Fruit fly (Drosophila melanogaster): ENCODE data around the gene yata.

Gene yata

dm6 chr3R:29771645-29772089 is 22.6 kb downstream of the yata start (continued):
- TF ChIP-seq CG14014 (GFP tag; IDR thresholded peaks at IDR 0.05) (no peak; the same call in 1 of the 2 replicates), lilli (GFP tag; optimal IDR thresholded peaks at IDR 0.05) (no peak), zen2 (GFP tag; IDR thresholded peaks at IDR 0.05; ENCODE audit: partially characterized antibody) (peak; percentile 91; the same call in 2 of the 3 replicates), CG9437 (GFP tag; optimal IDR thresholded peaks at IDR 0.05) (no peak), cg (GFP tag; optimal IDR thresholded peaks at IDR 0.05) (peak; percentile 77), CG9932 (GFP tag; IDR thresholded peaks at IDR 0.05) (no peak), CG10267 (tag; optimal IDR thresholded peaks at IDR 0.05) (no peak), Aef1 (GFP tag; IDR thresholded peaks at IDR 0.05) (no peak), CG11695 (GFP tag; IDR thresholded peaks at IDR 0.05) (no peak), bsh (GFP tag; optimal IDR thresholded peaks at IDR 0.05) (no peak), CG6765 (GFP tag; optimal IDR thresholded peaks at IDR 0.05) (no peak), row (GFP tag; IDR thresholded peaks at IDR 0.05) (no peak), CG12769 (tag; optimal IDR thresholded peaks at IDR 0.05) (peak; percentile 47), Dbx (GFP tag; IDR thresholded peaks at IDR 0.05) (no peak), Jarid2 (GFP tag; optimal IDR thresholded peaks at IDR 0.05) (no peak), CG31224 (GFP tag; IDR thresholded peaks at IDR 0.05) (no peak), CG16779 (GFP tag; IDR thresholded peaks at IDR 0.05) (no peak), CG7271 (tag; optimal IDR thresholded peaks at IDR 0.05) (no peak), CG32767 (GFP tag; IDR thresholded peaks at IDR 0.05) (peak; percentile 31; the same call in 1 of the 2 replicates), sd (tag; optimal IDR thresholded peaks at IDR 0.05) (peak; percentile 95), fru (optimal IDR thresholded peaks at IDR 0.05) (no peak), CG11696 (GFP tag; IDR thresholded peaks at IDR 0.05) (no peak), CG7357 (GFP tag; IDR thresholded peaks at IDR 0.05) (no peak), CG8924 (tag; optimal IDR thresholded peaks at IDR 0.05) (no peak), CG4282 (GFP tag; optimal IDR thresholded peaks at IDR 0.05) (no peak), Asciz (GFP tag; optimal IDR thresholded peaks at IDR 0.05) (no peak), Dfd (GFP tag; optimal IDR thresholded peaks at IDR 0.05) (no peak), Spps (tag; optimal IDR thresholded peaks at IDR 0.05) (no peak), CG16863 (GFP tag; optimal IDR thresholded peaks at IDR 0.05) (no peak), zfh2 (GFP tag; optimal IDR thresholded peaks at IDR 0.05) (no peak), Taf1 (GFP tag; IDR thresholded peaks at IDR 0.05) (no peak), HmgZ (tag; optimal IDR thresholded peaks at IDR 0.05) (peak; percentile 13), CG3163 (GFP tag; optimal IDR thresholded peaks at IDR 0.05) (peak; percentile 45), CG13775 (GFP tag; optimal IDR thresholded peaks at IDR 0.05) (no peak), ERR (GFP tag; optimal IDR thresholded peaks at IDR 0.05) (no peak), CG8478 (optimal IDR thresholded peaks at IDR 0.05) (no peak), CG2889 (GFP tag; IDR thresholded peaks at IDR 0.05) (no peak), Max (GFP tag; optimal IDR thresholded peaks at IDR 0.05) (no peak), CG11247 (GFP tag; IDR thresholded peaks at IDR 0.05) (no peak), gfzf (GFP tag; optimal IDR thresholded peaks at IDR 0.05) (no peak), org-1 (GFP tag; optimal IDR thresholded peaks at IDR 0.05) (no peak), ken (GFP tag; IDR thresholded peaks at IDR 0.05) (peak; percentile 23; the same call in 1 of the 3 replicates), slbo (GFP tag; IDR thresholded peaks at IDR 0.05) (no peak), Fer2 (tag; optimal IDR thresholded peaks at IDR 0.05) (no peak), CG11398 (GFP tag; optimal IDR thresholded peaks at IDR 0.05) (no peak), CG15269 (tag; optimal IDR thresholded peaks at IDR 0.05) (peak; percentile 24), Fer3 (tag; optimal IDR thresholded peaks at IDR 0.05) (no peak), CG12299 (tag; optimal IDR thresholded peaks at IDR 0.05) (no peak), BEAF-32 (GFP tag; optimal IDR thresholded peaks at IDR 0.05) (no peak), disco-r (GFP tag; optimal IDR thresholded peaks at IDR 0.05) (peak; percentile 44), ham (GFP tag; IDR thresholded peaks at IDR 0.05) (no peak), CG30431 (GFP tag; optimal IDR thresholded peaks at IDR 0.05) (no peak), CG18764 (GFP tag; optimal IDR thresholded peaks at IDR 0.05) (no peak)

Measured in whole organism, embryonic.